Worm (Caenorhabditis elegans): Measurements from ENCODE around the gene K08F8.15.

ce11 chrII:8789828-8790558 lies 23.4 kb downstream of the K08F8.15 start, which contains the start of gene F07H5.13:
- no peak for TF ChIP-seq snpc-4 (tag; optimal IDR thresholded peaks at IDR 0.05)
- no peak for TF ChIP-seq ces-1 (GFP tag; optimal IDR thresholded peaks at IDR 0.05)
- TF ChIP-seq pha-4 (tag; optimal IDR thresholded peaks at IDR 0.05), result no peak
- TF ChIP-seq mep-1 (tag; optimal IDR thresholded peaks at IDR 0.05), result no peak
- peak; percentile 82 for TF ChIP-seq nhr-2 (tag; optimal IDR thresholded peaks at IDR 0.05)
- TF ChIP-seq unc-39 (tag; optimal IDR thresholded peaks at IDR 0.05), result no peak
- TF ChIP-seq elt-1 (tag; optimal IDR thresholded peaks at IDR 0.05; ENCODE audit: borderline replicate concordance, insufficient read depth), result no peak
- TF ChIP-seq flh-1 (GFP tag; optimal IDR thresholded peaks at IDR 0.05), result no peak
- TF ChIP-seq unc-62 (GFP tag; optimal IDR thresholded peaks at IDR 0.05), result peak; percentile 39
- no peak for TF ChIP-seq tbx-8 (GFP tag; optimal IDR thresholded peaks at IDR 0.05)
- TF ChIP-seq mab-5 (tag; optimal IDR thresholded peaks at IDR 0.05), result no peak
- TF ChIP-seq mls-2 (tag; optimal IDR thresholded peaks at IDR 0.05), result no peak

All from whole organism, mixed stage, embryonic.